Fruit fly (Drosophila melanogaster) whole organism, prepupa: Measurements from ENCODE around the gene CG9706.

Experiments
- CG31627 ChIP-seq: fragments of 200-800 bp; sonication (Bioruptor generic); optimal IDR thresholded peaks from 3 replicates; lab custom pipeline; 2016; ENCODE audit warnings: missing biosample characterization, missing genetic modification characterization
- CG6808 ChIP-seq: fragments of 200-800 bp; sonication (Bioruptor generic); optimal IDR thresholded peaks from 3 replicates; lab custom pipeline; 2017; ENCODE audit warnings: missing biosample characterization, missing genetic modification characterization, mild to moderate bottlenecking, moderate library complexity, missing genetic modification reagents
- CG6854 ChIP-seq: fragments of 200-800 bp; sonication (Bioruptor generic); optimal IDR thresholded peaks from 2 replicates; lab custom pipeline; 2017; ENCODE audit warnings: missing biosample characterization, mild to moderate bottlenecking, missing genetic modification characterization

- no peak for TF ChIP-seq CG6854 (GFP tag; lab: Kevin White, UChicago)
- peak; percentile 26 for TF ChIP-seq CG31627 (GFP tag; lab: Kevin White, UChicago)
- TF ChIP-seq CG6808 (GFP tag; lab: Kevin White, UChicago), result no peak
These were observed 25.3 kb downstream of the CG9706 start for dm6 chr3L:16808139-16808538.
